ENCODE assay signal across 3 fruit fly cellular contexts in the genomic region with DNA sequence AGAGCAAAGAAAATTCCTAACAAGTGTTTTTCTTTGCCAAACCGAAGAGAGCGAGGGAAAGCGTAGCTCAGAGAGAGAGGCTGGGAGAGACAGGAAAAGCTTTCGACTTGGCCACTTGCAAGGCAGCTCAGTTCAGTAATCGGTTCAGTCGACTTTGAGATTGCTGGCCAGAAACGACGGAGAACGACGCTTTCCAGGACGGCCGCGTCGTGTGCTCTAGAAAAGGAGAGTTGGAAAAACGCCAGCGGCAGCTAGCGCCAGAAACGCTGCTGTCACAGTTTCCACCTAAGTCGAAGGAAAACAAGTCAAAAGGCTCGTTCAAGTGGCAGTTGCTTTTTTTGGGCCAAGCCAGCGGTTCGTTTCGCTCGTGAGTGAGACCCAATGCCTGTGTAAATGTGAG.
TF ChIP-seq lines count a peak whose summit lies in the region.

A gene (plus strand): TSS at position 138 of the 400 bp plus-strand sequence.

- no peak for TF ChIP-seq CTCF in whole organism, embryonic (GFP tag; optimal IDR thresholded peaks at IDR 0.05; lab: Kevin White, UChicago)

TF ChIP-seq in whole organism, embryonic, 481 proteins besides CTCF, POLR2A, EP300 and RAD21:
- TF ChIP-seq Trl (optimal IDR thresholded peaks at IDR 0.05; lab: Kevin White, UChicago), result peak; percentile 34 to 60
- TF ChIP-seq Trl (GFP tag; optimal IDR thresholded peaks at IDR 0.05; lab: Kevin White, UChicago), result no peak
- no peak for TF ChIP-seq Spps (tag; optimal IDR thresholded peaks at IDR 0.05; lab: Kevin White, UChicago)
- TF ChIP-seq CG16779 (GFP tag; IDR thresholded peaks at IDR 0.05; lab: Robert Waterston, UW), result peak; percentile 64
- TF ChIP-seq hth (optimal IDR thresholded peaks at IDR 0.05; lab: Kevin White, UChicago), result no peak
- no peak for TF ChIP-seq ab (GFP tag; optimal IDR thresholded peaks at IDR 0.05; lab: Kevin White, UChicago)
- TF ChIP-seq abd-A (tag; optimal IDR thresholded peaks at IDR 0.05; lab: Kevin White, UChicago), result peak; percentile 43
- TF ChIP-seq Adf1 (GFP tag; IDR thresholded peaks at IDR 0.05; lab: Robert Waterston, UW), result peak; percentile 49; the same call in 1 of the 2 replicates
- no peak for TF ChIP-seq ara (GFP tag; IDR thresholded peaks at IDR 0.05; lab: Robert Waterston, UW)
- TF ChIP-seq Deaf1 (tag; optimal IDR thresholded peaks at IDR 0.05; lab: Kevin White, UChicago), result peak; percentile 65
- TF ChIP-seq scrt (GFP tag; optimal IDR thresholded peaks at IDR 0.05; lab: Kevin White, UChicago), result peak; percentile 56

TF ChIP-seq in whole organism, prepupa, 60 proteins besides CTCF, POLR2A, EP300 and RAD21:
- no peak for TF ChIP-seq CG11294 (GFP tag; IDR thresholded peaks at IDR 0.05; lab: Robert Waterston, UW)
- peak; percentile 16; the same call in 1 of the 3 replicates for TF ChIP-seq CG8119 (GFP tag; IDR thresholded peaks at IDR 0.05; lab: Robert Waterston, UW)

TF ChIP-seq in whole organism, pupa, 21 proteins besides CTCF, POLR2A, EP300 and RAD21:
- TF ChIP-seq D1 (tag; optimal IDR thresholded peaks at IDR 0.05; lab: Kevin White, UChicago) (no peak), EcR (GFP tag; optimal IDR thresholded peaks at IDR 0.05; lab: Kevin White, UChicago) (no peak), CG34367 (tag; optimal IDR thresholded peaks at IDR 0.05; lab: Kevin White, UChicago) (no peak), CG12605 (GFP tag; IDR thresholded peaks at IDR 0.05; lab: Robert Waterston, UW) (peak; percentile 34; the same call in 1 of the 2 replicates)
TF ChIP-seq in whole organism, pupa: peak in this region for 1.
